Fruit fly (Drosophila melanogaster): ENCODE measurements around the gene Scox.

The Scox gene

DNA sequence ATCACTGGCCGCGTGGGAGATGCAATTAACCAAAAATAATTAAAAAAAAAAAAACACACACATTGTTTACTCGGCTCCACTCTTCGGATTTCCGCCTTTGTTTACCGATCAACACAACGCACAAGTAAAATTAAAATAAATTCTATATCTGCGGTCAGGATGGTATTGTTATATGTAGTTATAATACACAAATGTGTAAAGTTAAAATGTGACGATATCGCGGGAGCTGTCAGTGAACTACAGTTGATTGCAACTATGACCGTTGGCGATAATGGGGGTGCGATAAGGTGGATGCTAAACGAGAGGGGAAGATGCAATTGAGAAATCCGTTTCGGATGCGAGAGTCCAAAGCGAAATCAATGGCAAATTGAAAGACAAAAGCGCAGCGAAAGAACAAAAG, 37.6 kb upstream of the Scox start:
- TF ChIP-seq dac (GFP tag; optimal IDR thresholded peaks at IDR 0.05) (no peak), CG3919 (GFP tag; optimal IDR thresholded peaks at IDR 0.05) (no peak), vri (GFP tag; optimal IDR thresholded peaks at IDR 0.05) (peak; percentile 10), svp (GFP tag) (peak; percentile 70), Eip78C (GFP tag) (peak; percentile 70), CG8119 (GFP tag; IDR thresholded peaks at IDR 0.05) (no peak)

DNA sequence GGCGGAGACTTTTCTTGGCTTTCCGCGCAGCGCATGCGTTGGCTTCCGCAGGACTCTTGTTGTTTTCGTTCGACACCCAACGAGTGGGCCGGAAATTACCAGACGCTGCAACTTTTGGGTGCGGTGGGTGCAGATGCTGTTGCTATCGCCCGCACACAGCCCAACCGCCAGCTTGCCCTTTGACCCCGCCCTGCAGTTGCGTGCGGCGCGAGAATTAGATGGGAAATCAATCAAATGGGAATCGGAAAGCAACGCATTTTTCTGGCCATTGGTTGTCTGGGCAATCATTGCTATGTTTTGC, 36.7 kb upstream of the Scox start:
- TF ChIP-seq fd59A (GFP tag; optimal IDR thresholded peaks at IDR 0.05) (no peak), Eip78C (GFP tag) (no peak)

DNA sequence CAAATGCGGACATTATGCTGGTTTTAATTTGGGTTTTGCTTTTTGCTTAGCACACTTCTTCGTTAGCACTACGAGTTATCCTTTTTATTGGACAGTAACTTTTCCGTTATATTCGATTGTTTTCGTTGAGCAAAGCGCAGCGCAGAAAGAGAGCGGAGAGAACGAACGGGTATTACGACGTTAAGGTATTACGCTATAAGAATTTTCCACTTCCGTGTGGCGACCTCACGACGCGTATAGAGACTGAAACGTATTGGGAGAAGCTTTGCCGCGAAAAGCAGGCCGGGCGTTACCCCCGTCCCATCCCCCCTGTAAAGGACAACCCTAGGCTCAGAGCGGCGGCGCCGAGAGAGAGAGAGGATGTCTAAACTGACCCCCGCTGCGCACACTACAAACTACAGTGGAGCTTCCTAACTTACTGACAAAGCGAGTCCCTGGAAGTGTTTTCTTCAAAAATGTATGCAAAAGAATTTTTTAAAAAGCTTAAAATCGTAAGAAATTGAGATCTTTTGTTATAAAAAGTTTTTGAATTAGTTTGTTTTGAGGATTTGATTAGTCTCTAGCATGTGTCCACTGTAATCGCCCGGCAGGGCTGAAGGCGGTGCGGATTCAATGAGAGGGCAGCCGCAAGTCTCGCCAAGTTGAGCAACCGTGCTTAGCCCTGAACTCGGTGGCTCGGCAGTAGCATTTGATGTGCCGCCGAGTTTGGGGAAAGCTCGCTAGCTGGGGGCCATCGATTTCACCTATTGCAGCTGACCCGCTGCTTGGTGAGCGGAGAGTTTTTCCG, 36.1 kb upstream of the Scox start:
- TF ChIP-seq OdsH (GFP tag; optimal IDR thresholded peaks at IDR 0.05) (peak; percentile 90), pdm3 (GFP tag; optimal IDR thresholded peaks at IDR 0.05) (peak; percentile 91), Ets21C (GFP tag; optimal IDR thresholded peaks at IDR 0.05) (peak; percentile 82), CG32006 (GFP tag; optimal IDR thresholded peaks at IDR 0.05) (peak; percentile 88), Blimp-1 (GFP tag; optimal IDR thresholded peaks at IDR 0.05) (peak; percentile 47), CG3032 (tag; optimal IDR thresholded peaks at IDR 0.05) (peak; percentile 88), CG15336 (GFP tag; IDR thresholded peaks at IDR 0.05) (peak; percentile 88), acj6 (GFP tag; optimal IDR thresholded peaks at IDR 0.05) (peak; percentile 88), CG11762 (GFP tag; optimal IDR thresholded peaks at IDR 0.05; ENCODE audit: insufficient read depth) (peak; percentile 83), CG34406 (GFP tag; optimal IDR thresholded peaks at IDR 0.05) (peak; percentile 80), Gug (GFP tag; IDR thresholded peaks at IDR 0.05) (peak; percentile 86), CG6854 (GFP tag; optimal IDR thresholded peaks at IDR 0.05) (peak; percentile 29), dac (GFP tag; optimal IDR thresholded peaks at IDR 0.05) (peak; percentile 60), CG10631 (GFP tag; optimal IDR thresholded peaks at IDR 0.05) (peak; percentile 90), CG6808 (GFP tag; optimal IDR thresholded peaks at IDR 0.05) (peak; percentile 82), fkh (GFP tag; optimal IDR thresholded peaks at IDR 0.05) (peak; percentile 58), lz (GFP tag; optimal IDR thresholded peaks at IDR 0.05) (peak; percentile 89), net (GFP tag; optimal IDR thresholded peaks at IDR 0.05) (peak; percentile 87), CG6276 (GFP tag; optimal IDR thresholded peaks at IDR 0.05) (peak; percentile 74), Ets96B (tag; optimal IDR thresholded peaks at IDR 0.05) (peak; percentile 90), CG6163 (GFP tag; IDR thresholded peaks at IDR 0.05) (peak; percentile 95), fd85E (GFP tag; optimal IDR thresholded peaks at IDR 0.05) (peak; percentile 56), esn (GFP tag; optimal IDR thresholded peaks at IDR 0.05) (peak; percentile 91), vri (GFP tag; optimal IDR thresholded peaks at IDR 0.05) (peak; percentile 73), Sox102F (GFP tag; optimal IDR thresholded peaks at IDR 0.05) (peak; percentile 89), topi (GFP tag; optimal IDR thresholded peaks at IDR 0.05) (peak; percentile 88), achi (GFP tag; optimal IDR thresholded peaks at IDR 0.05) (peak; percentile 91), Hr39 (GFP tag; optimal IDR thresholded peaks at IDR 0.05) (peak; percentile 91), ss (GFP tag; optimal IDR thresholded peaks at IDR 0.05) (peak; percentile 85 to 87), fd59A (GFP tag; optimal IDR thresholded peaks at IDR 0.05) (peak; percentile 81), salr (GFP tag; optimal IDR thresholded peaks at IDR 0.05) (peak; percentile 80 to 82), Met (GFP tag; optimal IDR thresholded peaks at IDR 0.05) (peak; percentile 87), CG1621 (tag; optimal IDR thresholded peaks at IDR 0.05) (peak; percentile 85), CG8119 (GFP tag; IDR thresholded peaks at IDR 0.05) (peak; percentile 88), Hr38 (GFP tag; optimal IDR thresholded peaks at IDR 0.05) (peak; percentile 19), CG8319 (GFP tag; optimal IDR thresholded peaks at IDR 0.05) (peak; percentile 86), CG6792 (GFP tag; optimal IDR thresholded peaks at IDR 0.05) (peak; percentile 91), CG16779 (tag; optimal IDR thresholded peaks at IDR 0.05) (peak; percentile 80), Smox (GFP tag; optimal IDR thresholded peaks at IDR 0.05) (peak; percentile 84), Lpt (GFP tag; optimal IDR thresholded peaks at IDR 0.05) (peak; percentile 69), CG31627 (GFP tag; optimal IDR thresholded peaks at IDR 0.05) (peak; percentile 90), CG9139 (GFP tag; optimal IDR thresholded peaks at IDR 0.05) (peak; percentile 76), spab (GFP tag; optimal IDR thresholded peaks at IDR 0.05) (peak; percentile 82)

All from whole organism, prepupa.